Fruit fly (Drosophila melanogaster): ENCODE measurements around the gene CecA1.

DNA sequence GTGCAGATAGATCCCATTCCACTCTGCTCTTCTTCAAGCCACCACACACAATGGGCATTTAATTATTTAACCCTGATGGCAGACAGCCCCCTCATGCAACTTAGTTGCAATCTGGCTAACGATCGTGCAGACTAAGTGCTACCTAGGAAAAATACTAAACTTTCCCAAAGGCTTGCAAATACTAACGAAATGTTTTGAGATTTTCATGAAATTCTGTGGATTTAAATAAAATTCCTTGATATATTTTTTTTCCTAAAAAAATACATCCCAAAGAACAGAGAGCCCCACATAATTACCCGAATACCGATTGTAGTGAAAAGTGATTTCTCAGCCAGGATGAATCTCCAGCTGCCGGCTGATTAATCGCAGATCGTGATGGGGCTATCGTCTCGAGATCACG lies 48.9 kb downstream of the CecA1 start:
- TF ChIP-seq N (GFP tag; optimal IDR thresholded peaks at IDR 0.05) (no peak), sage (GFP tag; optimal IDR thresholded peaks at IDR 0.05) (no peak), Dif (GFP tag; optimal IDR thresholded peaks at IDR 0.05; ENCODE audit: partially characterized antibody) (no peak), pan (optimal IDR thresholded peaks at IDR 0.05) (no peak), Dfd (GFP tag; optimal IDR thresholded peaks at IDR 0.05) (no peak), br (GFP tag; optimal IDR thresholded peaks at IDR 0.05) (no peak), Myc (optimal IDR thresholded peaks at IDR 0.05) (no peak)
